Worm (Caenorhabditis elegans): ENCODE measurements around the gene srbc-5.

- no peak for TF ChIP-seq him-1 (tag; optimal IDR thresholded peaks at IDR 0.05)
- TF ChIP-seq dao-5 (tag; optimal IDR thresholded peaks at IDR 0.05) = no peak
These were observed 23.6 kb upstream of the srbc-5 start, which contains the start of the genes K08D9.9 and str-16 for ce11 chrV:3236610-3237009.
